Worm (Caenorhabditis elegans) whole organism, L2 larva: ENCODE measurements around the gene T24H10.1.

Experiments used
- fos-1 ChIP-seq: fragments of 150-350 bp; optimal IDR thresholded peaks from 2 replicates; lab custom pipeline; 2014; ENCODE audit warnings: missing biosample characterization, missing genetic modification characterization
- snpc-4 ChIP-seq: fragments of 150-350 bp; optimal IDR thresholded peaks from 2 replicates; lab custom pipeline; 2014; ENCODE audit warnings: missing biosample characterization, missing genetic modification characterization

DNA sequence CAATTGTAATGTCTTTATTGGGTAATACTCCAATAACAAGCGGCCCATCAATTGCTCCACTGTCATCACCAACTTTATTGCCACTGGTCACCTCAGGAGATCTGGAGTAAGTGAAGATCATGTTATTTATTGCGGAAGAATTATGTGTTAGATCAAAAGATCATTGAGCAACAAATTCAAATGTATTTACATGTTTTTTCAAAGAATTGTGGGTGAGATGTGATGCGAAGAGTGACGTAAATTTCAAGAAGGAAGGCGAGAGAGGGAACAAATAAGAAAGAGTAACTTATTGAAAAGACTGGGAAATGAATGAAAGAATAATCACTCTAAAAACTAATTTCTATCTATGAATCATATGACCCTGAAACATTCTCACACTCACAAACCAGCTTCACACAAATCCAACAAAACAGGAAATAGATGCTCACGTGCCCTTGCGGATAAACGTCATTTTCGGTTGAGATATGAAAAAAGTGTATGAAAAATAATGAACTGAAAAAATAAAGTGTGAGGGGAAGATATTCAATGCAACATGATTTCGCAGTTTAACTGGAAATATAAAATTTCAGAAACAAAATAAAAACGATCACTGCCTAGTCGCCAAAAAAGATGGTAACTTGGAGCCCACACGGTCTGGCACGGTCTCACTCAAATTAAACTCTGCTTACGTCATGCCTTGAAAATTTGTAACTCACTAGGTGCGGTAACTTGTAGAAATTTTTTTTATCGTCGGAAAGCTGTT is 21.8 kb downstream of the T24H10.1 start:
- no peak for TF ChIP-seq fos-1 (tag; lab: Kevin White, UChicago)
- TF ChIP-seq snpc-4 (tag; lab: Kevin White, UChicago), result no peak
